Worm (Caenorhabditis elegans) whole organism, midembryonic: ENCODE results near the gene col-36.

Source experiments
- T22C8.4 ChIP-seq: fragments of 200-800 bp; sonication (Bioruptor generic); IDR thresholded peaks from 2 replicates; pipeline ENCODE4 v1.3.6; 2022; ENCODE audit warnings: missing genetic modification characterization, missing compliant biosample characterization
- flt-1 ChIP-seq: fragments of 200-800 bp; sonication (Bioruptor generic); IDR thresholded peaks from 2 replicates; pipeline ENCODE4 v1.3.6; 2022; ENCODE audit warnings: missing genetic modification characterization, missing compliant biosample characterization
- tab-1 ChIP-seq: fragments of 200-800 bp; sonication (Bioruptor generic); IDR thresholded peaks from 2 replicates; pipeline ENCODE4 v1.3.6; 2022; ENCODE audit warnings: missing genetic modification characterization, missing compliant biosample characterization
- ztf-23 ChIP-seq: fragments of 200-800 bp; sonication (Bioruptor generic); IDR thresholded peaks from 2 replicates; pipeline ENCODE4 v1.3.6; 2022; ENCODE audit warnings: missing genetic modification reagents, missing genetic modification characterization, missing compliant biosample characterization
- ztf-29 ChIP-seq: fragments of 200-800 bp; sonication (Bioruptor generic); IDR thresholded peaks from 2 replicates; pipeline ENCODE4 v1.3.6; 2022; ENCODE audit warnings: missing genetic modification reagents, missing genetic modification characterization, missing compliant biosample characterization

ce11 chrII:7208184-7208583, 39.6 kb upstream of the col-36 start, which contains the start of gene dhs-7:
- no peak for TF ChIP-seq ztf-29 (GFP tag; lab: Robert Waterston, UW)
- TF ChIP-seq ztf-23 (GFP tag; lab: Robert Waterston, UW), result no peak
- TF ChIP-seq T22C8.4, result no peak
- no peak for TF ChIP-seq tab-1 (GFP tag; lab: Robert Waterston, UW)
- no peak for TF ChIP-seq flt-1 (GFP tag; lab: Robert Waterston, UW)
